Worm (Caenorhabditis elegans): Measurements from ENCODE around the gene col-105.

The col-105 gene

DNA sequence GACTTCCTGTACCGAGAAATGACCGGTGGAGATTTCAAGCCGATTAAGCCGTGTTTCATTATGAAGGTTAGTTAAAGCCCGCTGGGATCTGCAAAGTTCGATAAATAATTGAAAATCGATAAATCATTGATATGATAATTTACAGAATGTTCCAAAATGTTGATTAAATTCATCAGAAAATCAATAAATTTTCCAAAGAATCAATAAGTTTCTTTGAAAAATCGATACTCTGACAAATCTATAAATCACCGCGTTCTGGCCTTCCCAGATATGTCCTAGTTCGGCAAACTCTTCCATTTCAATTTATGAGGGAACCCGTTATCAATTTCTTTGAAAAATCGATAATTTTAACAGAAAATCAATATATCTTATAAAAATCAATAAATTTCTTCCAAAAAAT is 48.5 kb upstream of the col-105 start:
- TF ChIP-seq atf-7 (tag; optimal IDR thresholded peaks at IDR 0.05) (no peak), hlh-26 (GFP tag; conservative IDR thresholded peaks at IDR 0.05) (no peak), snpc-1.1 (tag; optimal IDR thresholded peaks at IDR 0.05; ENCODE audit: insufficient read depth) (no peak), fkh-3 (tag; optimal IDR thresholded peaks at IDR 0.05) (no peak), attf-5 (GFP tag; optimal IDR thresholded peaks at IDR 0.05) (no peak), hmg-1.2 (GFP tag; IDR thresholded peaks at IDR 0.05) (no peak), chd-7 (tag; optimal IDR thresholded peaks at IDR 0.05) (no peak), F22D6.2 (tag; optimal IDR thresholded peaks at IDR 0.05) (no peak), rec-8 (tag; optimal IDR thresholded peaks at IDR 0.05) (no peak), ztf-6 (GFP tag; IDR thresholded peaks at IDR 0.05) (no peak), tbx-9 (tag; optimal IDR thresholded peaks at IDR 0.05; ENCODE audit: borderline replicate concordance) (no peak)

- TF ChIP-seq tbp1 (GFP tag; optimal IDR thresholded peaks at IDR 0.05) (peak; percentile 75), hlh-26 (GFP tag; conservative IDR thresholded peaks at IDR 0.05) (no peak), F39B2.1 (GFP tag; IDR thresholded peaks at IDR 0.05) (no peak), rpc-1 (optimal IDR thresholded peaks at IDR 0.05) (no peak), rpc-1 (tag; optimal IDR thresholded peaks at IDR 0.05) (peak; percentile 51), F10E7.11 (tag; optimal IDR thresholded peaks at IDR 0.05) (no peak), ceh-58 (GFP tag; IDR thresholded peaks at IDR 0.05) (no peak)
Observed at ce11 chrIV:1407049-1407448, 48.0 kb upstream of the col-105 start.

- TF ChIP-seq fkh-3 (tag; optimal IDR thresholded peaks at IDR 0.05) (no peak), F55B11.4 (tag; optimal IDR thresholded peaks at IDR 0.05; ENCODE audit: borderline replicate concordance, insufficient read depth) (no peak), T07F8.4 (tag; optimal IDR thresholded peaks at IDR 0.05) (no peak), nhr-27 (tag; optimal IDR thresholded peaks at IDR 0.05) (no peak), madf-8 (GFP tag; conservative IDR thresholded peaks at IDR 0.05) (no peak), F57C9.4 (tag; optimal IDR thresholded peaks at IDR 0.05) (no peak), T26A5.8 (tag; optimal IDR thresholded peaks at IDR 0.05) (no peak), hlh-26 (GFP tag; conservative IDR thresholded peaks at IDR 0.05) (no peak), aptf-3 (GFP tag; IDR thresholded peaks at IDR 0.05) (no peak)
Observed at ce11 chrIV:1406267-1406666, 47.2 kb upstream of the col-105 start, which contains the start of gene spp-31. spp-31 (plus strand) TSS chrIV:1406567.

DNA sequence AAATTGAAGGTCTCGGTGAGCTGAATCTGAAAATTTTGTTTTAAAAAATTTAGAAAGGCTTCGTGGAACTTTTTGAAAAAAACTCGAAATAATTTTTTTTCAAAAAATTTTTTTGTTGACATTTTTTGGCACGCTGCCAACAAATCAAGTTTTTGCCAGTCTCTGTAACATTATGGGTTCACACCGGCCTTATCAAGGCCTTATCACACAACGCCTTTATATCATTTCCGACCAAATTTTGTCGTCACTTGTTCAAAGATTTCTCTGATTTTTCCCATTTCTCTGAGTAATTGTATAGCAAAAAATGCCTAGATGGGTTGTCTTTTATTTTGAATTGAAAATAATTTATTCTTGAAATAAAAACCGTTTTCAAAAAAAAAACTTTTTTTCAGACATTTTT is 46.8 kb upstream of the col-105 start:
- no peak for TF ChIP-seq B0035.1 (tag; optimal IDR thresholded peaks at IDR 0.05)
- peak; percentile 26 for TF ChIP-seq nhr-80 (tag; optimal IDR thresholded peaks at IDR 0.05)

ce11 chrIV:1403960-1404359 is 44.9 kb upstream of the col-105 start:
- no peak for TF ChIP-seq pbrm-1 (GFP tag; IDR thresholded peaks at IDR 0.05)
- no peak for TF ChIP-seq nhr-27 (tag; optimal IDR thresholded peaks at IDR 0.05)
- no peak for TF ChIP-seq tbx-9 (tag; optimal IDR thresholded peaks at IDR 0.05; ENCODE audit: borderline replicate concordance)
- no peak for TF ChIP-seq F57C9.4 (tag; optimal IDR thresholded peaks at IDR 0.05)
- no peak for TF ChIP-seq hlh-26 (GFP tag; conservative IDR thresholded peaks at IDR 0.05)
- TF ChIP-seq hsf-1 (GFP tag; IDR thresholded peaks at IDR 0.05), result no peak
- TF ChIP-seq mcd-1 (GFP tag; IDR thresholded peaks at IDR 0.05), result no peak
- TF ChIP-seq lin-26 (GFP tag; IDR thresholded peaks at IDR 0.05), result no peak
- no peak for TF ChIP-seq ccch-3 (GFP tag; optimal IDR thresholded peaks at IDR 0.05)
- no peak for TF ChIP-seq him-1 (tag; optimal IDR thresholded peaks at IDR 0.05)
- TF ChIP-seq nhr-90 (tag; optimal IDR thresholded peaks at IDR 0.05), result no peak
- TF ChIP-seq ztf-22 (GFP tag; optimal IDR thresholded peaks at IDR 0.05), result no peak
